Worm (Caenorhabditis elegans) whole organism, L1 larva: ENCODE data around the gene fbxa-113.

Source experiments
- aha-1 ChIP-seq: fragments of 150-350 bp; optimal IDR thresholded peaks from 2 replicates; lab custom pipeline; 2014; ENCODE audit warnings: missing biosample characterization, missing genetic modification characterization
- aly-2 ChIP-seq: fragments of 150-350 bp; optimal IDR thresholded peaks from 2 replicates; lab custom pipeline; 2014; ENCODE audit warnings: missing biosample characterization, missing genetic modification characterization
- ama-1 ChIP-seq: fragments of 150-350 bp; optimal IDR thresholded peaks from 2 replicates; lab custom pipeline; 2014
- ces-1 ChIP-seq: fragments of 150-350 bp; optimal IDR thresholded peaks from 2 replicates; lab custom pipeline; 2014; ENCODE audit warnings: missing biosample characterization, missing genetic modification reagents, missing genetic modification characterization
- dpl-1 ChIP-seq, 3 experiments: fragments of 150-350 bp in 2 of 3; sonication (generic microtip) in 1 of 3; optimal IDR thresholded peaks; 2 replicates each; lab custom pipeline; 2014 to 2017; ENCODE audit warnings: missing biosample characterization in 3 of 3, missing genetic modification characterization in 3 of 3, missing genetic modification reagents in 3 of 3
- dsc-1 ChIP-seq: sonication (generic microtip); optimal IDR thresholded peaks from 2 replicates; lab custom pipeline; 2016; ENCODE audit warnings: mild to moderate bottlenecking, missing genetic modification characterization, missing compliant biosample characterization
- efl-1 ChIP-seq, 4 experiments: fragments of 150-350 bp; optimal IDR thresholded peaks in 3 of 4; peaks in 1 of 4; 1 replicate in 1 of 4; 2 replicates in 3 of 4; lab custom pipeline; 2014; ENCODE audit warnings: missing biosample characterization in 2 of 4, missing genetic modification characterization in 2 of 4, missing genetic modification reagents in 2 of 4
- egl-27 ChIP-seq, 2 experiments: fragments of 150-350 bp in 1 of 2; sonication (generic microtip); optimal IDR thresholded peaks; 3 replicates each; lab custom pipeline; 2017 to 2018; ENCODE audit warnings: missing biosample characterization in 2 of 2, missing genetic modification characterization in 2 of 2, missing genetic modification reagents in 2 of 2
- elt-2 ChIP-seq: sonication (generic microtip); optimal IDR thresholded peaks from 2 replicates; lab custom pipeline; 2016; ENCODE audit warnings: missing genetic modification characterization, mild to moderate bottlenecking, inconsistent platforms, missing compliant biosample characterization, missing genetic modification reagents
- fkh-8 ChIP-seq: sonication (generic microtip); optimal IDR thresholded peaks from 2 replicates; lab custom pipeline; 2016; ENCODE audit warnings: mild to moderate bottlenecking, missing genetic modification characterization, missing compliant biosample characterization
- hlh-4 ChIP-seq: sonication (generic microtip); optimal IDR thresholded peaks from 2 replicates; lab custom pipeline; 2016; ENCODE audit warnings: mild to moderate bottlenecking, missing genetic modification characterization, missing compliant biosample characterization
- hpl-2 ChIP-seq: fragments of 150-350 bp; optimal IDR thresholded peaks from 2 replicates; lab custom pipeline; 2014; ENCODE audit warnings: missing biosample characterization, missing genetic modification reagents, missing genetic modification characterization
- irx-1 ChIP-seq: sonication (generic microtip); optimal IDR thresholded peaks from 2 replicates; lab custom pipeline; 2016; ENCODE audit warnings: missing genetic modification characterization, missing compliant biosample characterization
- lin-35 ChIP-seq, 2 experiments: fragments of 150-350 bp; optimal IDR thresholded peaks; 2 replicates each; lab custom pipeline; 2014; ENCODE audit warnings: missing biosample characterization in 2 of 2, missing genetic modification characterization in 2 of 2, missing genetic modification reagents in 2 of 2
- lin-39 ChIP-seq: fragments of 150-350 bp; optimal IDR thresholded peaks from 2 replicates; lab custom pipeline; 2014; ENCODE audit warnings: missing biosample characterization, missing genetic modification reagents, missing genetic modification characterization
- mef-2 ChIP-seq: fragments of 150-350 bp; optimal IDR thresholded peaks from 2 replicates; lab custom pipeline; 2014; ENCODE audit warnings: missing biosample characterization, missing genetic modification characterization
- nhr-11 ChIP-seq: fragments of 150-350 bp; optimal IDR thresholded peaks from 2 replicates; lab custom pipeline; 2014; ENCODE audit warnings: missing biosample characterization, missing genetic modification characterization
- nhr-237 ChIP-seq: fragments of 150-350 bp; optimal IDR thresholded peaks from 2 replicates; lab custom pipeline; 2014; ENCODE audit warnings: missing biosample characterization, missing genetic modification characterization
- nhr-47 ChIP-seq: sonication (generic microtip); optimal IDR thresholded peaks from 2 replicates; lab custom pipeline; 2016; ENCODE audit warnings: mild to moderate bottlenecking, missing genetic modification characterization, moderate library complexity, missing compliant biosample characterization
- nhr-71 ChIP-seq: sonication (generic microtip); optimal IDR thresholded peaks from 2 replicates; lab custom pipeline; 2016; ENCODE audit warnings: mild to moderate bottlenecking, missing genetic modification characterization, moderate library complexity, missing compliant biosample characterization
- nhr-76 ChIP-seq: sonication (generic microtip); optimal IDR thresholded peaks from 2 replicates; lab custom pipeline; 2017; ENCODE audit warnings: missing biosample characterization, missing genetic modification characterization
- nhr-90 ChIP-seq: sonication (generic microtip); optimal IDR thresholded peaks from 2 replicates; lab custom pipeline; 2016; ENCODE audit warnings: mild to moderate bottlenecking, missing genetic modification characterization, missing compliant biosample characterization; ENCODE audit not compliant: poor library complexity
- pqm-1 ChIP-seq: sonication (generic microtip); optimal IDR thresholded peaks from 3 replicates; lab custom pipeline; 2017; ENCODE audit warnings: missing biosample characterization, missing genetic modification characterization
- skn-1 ChIP-seq: fragments of 150-350 bp; optimal IDR thresholded peaks from 2 replicates; lab custom pipeline; 2014; ENCODE audit warnings: missing biosample characterization, missing genetic modification characterization
- sox-4 ChIP-seq: sonication (generic microtip); optimal IDR thresholded peaks from 2 replicates; lab custom pipeline; 2016; ENCODE audit warnings: missing genetic modification characterization, missing compliant biosample characterization
- sup-37 ChIP-seq: fragments of 200-800 bp; sonication (Bioruptor generic); optimal IDR thresholded peaks from 2 replicates; lab custom pipeline; 2018; ENCODE audit warnings: mild to moderate bottlenecking, missing genetic modification characterization, missing compliant biosample characterization
- tlp-1 ChIP-seq: fragments of 150-350 bp; optimal IDR thresholded peaks from 2 replicates; lab custom pipeline; 2014; ENCODE audit warnings: missing biosample characterization, missing genetic modification characterization
- unc-62 ChIP-seq: fragments of 150-350 bp; optimal IDR thresholded peaks from 2 replicates; lab custom pipeline; 2014; ENCODE audit warnings: missing biosample characterization, missing genetic modification reagents, missing genetic modification characterization
- unc-86 ChIP-seq: sonication (generic microtip); optimal IDR thresholded peaks from 2 replicates; lab custom pipeline; 2016; ENCODE audit warnings: missing genetic modification characterization, missing compliant biosample characterization
- xbp-1 ChIP-seq: sonication (generic microtip); optimal IDR thresholded peaks from 2 replicates; lab custom pipeline; 2016; ENCODE audit warnings: missing genetic modification characterization, missing compliant biosample characterization
- zag-1 ChIP-seq: fragments of 150-350 bp; optimal IDR thresholded peaks from 2 replicates; lab custom pipeline; 2014; ENCODE audit warnings: missing biosample characterization, missing genetic modification characterization
- zip-4 ChIP-seq: fragments of 200-800 bp; sonication (Bioruptor generic); optimal IDR thresholded peaks from 2 replicates; lab custom pipeline; 2018; ENCODE audit warnings: mild to moderate bottlenecking, missing genetic modification characterization, moderate library complexity, missing compliant biosample characterization

Gene fbxa-113

ce11 chrV:20203085-20203484, at the start of gene fbxa-113:
fbxa-113 (plus strand) TSS chrV:20203385.
- TF ChIP-seq lin-35 (GFP tag; optimal IDR thresholded peaks at IDR 0.05; lab: Kevin White, UChicago) (no peak), zag-1 (tag; lab: Kevin White, UChicago) (no peak), nhr-237 (tag; lab: Kevin White, UChicago) (no peak), tlp-1 (no peak), egl-27 (tag; optimal IDR thresholded peaks at IDR 0.05; lab: Kevin White, UChicago) (no peak), mef-2 (tag; lab: Kevin White, UChicago) (no peak), nhr-11 (tag; lab: Kevin White, UChicago) (no peak), nhr-47 (no peak), hlh-4 (tag; lab: Kevin White, UChicago) (no peak)

DNA sequence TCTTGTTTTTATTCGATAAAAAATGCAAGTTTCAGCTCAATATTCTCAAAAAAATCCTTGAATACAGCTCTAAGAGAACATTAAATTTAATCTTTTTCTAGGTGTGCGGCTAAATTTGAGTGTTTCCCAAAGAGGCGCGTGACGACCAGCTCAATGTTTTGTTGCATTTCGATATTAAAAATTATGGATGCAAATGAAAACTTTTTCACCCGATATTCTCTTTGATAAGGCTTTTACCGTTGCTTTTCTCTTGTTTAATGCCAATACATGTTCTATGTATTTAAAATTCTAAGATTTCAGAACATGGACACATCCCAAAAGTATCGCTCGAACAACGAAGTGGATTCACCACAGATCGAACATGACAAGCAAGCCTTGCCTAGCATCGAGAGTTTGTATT, 45.0 kb upstream of the fbxa-113 start, which contains the start of gene F19B2.6:
Gene F19B2.6 (plus strand): TSS at position 301 of the 400 bp plus-strand sequence.
- TF ChIP-seq nhr-11 (tag; lab: Kevin White, UChicago), result no peak
- TF ChIP-seq irx-1 (tag; lab: Kevin White, UChicago), result no peak
- TF ChIP-seq pqm-1 (tag; lab: Kevin White, UChicago), result no peak
- TF ChIP-seq fkh-8 (tag; lab: Kevin White, UChicago), result no peak
- no peak for TF ChIP-seq zip-4 (GFP tag; lab: Kevin White, UChicago)
- TF ChIP-seq nhr-237 (tag; lab: Kevin White, UChicago), result no peak
- no peak for TF ChIP-seq unc-86

- TF ChIP-seq aly-2 (tag; lab: Kevin White, UChicago) (no peak), unc-62 (no peak), dpl-1 (GFP tag; optimal IDR thresholded peaks at IDR 0.05; lab: Kevin White, UChicago) (no peak), sup-37 (GFP tag; lab: Kevin White, UChicago) (no peak), ces-1 (GFP tag; lab: Kevin White, UChicago) (no peak), aha-1 (tag; lab: Kevin White, UChicago) (no peak)
- TF ChIP-seq, all 84 proteins: peak for 0
Observed at ce11 chrV:20161781-20162289, 41.4 kb upstream of the fbxa-113 start.

DNA sequence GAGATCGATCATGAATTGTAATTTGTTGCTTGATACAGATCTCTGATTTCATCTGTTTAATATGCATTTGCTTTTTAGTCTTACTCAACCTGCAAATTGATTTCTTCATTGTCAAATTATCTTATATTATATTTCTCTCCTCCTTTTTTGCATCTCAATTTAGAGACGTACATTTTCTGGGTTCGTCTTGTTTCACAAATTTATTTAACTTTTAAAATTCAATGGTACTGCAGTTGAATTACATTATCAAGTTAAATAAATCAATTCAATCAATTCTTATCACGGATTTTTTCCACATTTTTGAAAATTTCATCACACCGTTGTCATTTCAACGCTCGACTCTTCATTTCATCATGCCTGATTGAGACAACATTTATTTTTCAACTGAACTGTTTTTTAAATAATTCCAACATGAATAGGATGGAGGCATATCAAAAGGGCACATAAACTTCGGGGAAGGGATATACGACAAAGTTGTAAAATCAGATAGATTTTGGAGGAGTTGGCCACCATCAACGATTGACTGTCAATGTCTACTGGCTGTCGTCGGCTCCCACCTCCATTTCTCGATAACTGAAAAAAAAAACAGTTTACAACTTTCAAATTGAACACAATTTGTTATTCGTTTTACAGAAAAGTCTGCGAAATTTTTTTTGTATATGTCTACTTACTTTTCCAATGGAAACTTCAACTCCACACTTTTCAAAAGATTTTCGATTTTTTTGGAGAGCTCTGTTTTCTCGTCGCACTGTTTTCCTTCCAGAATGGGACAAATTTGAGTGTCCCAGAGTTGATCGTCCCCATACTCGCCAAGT, 40.7 kb upstream of the fbxa-113 start:
- TF ChIP-seq efl-1 (optimal IDR thresholded peaks at IDR 0.05; lab: Kevin White, UChicago) (no peak), efl-1 (GFP tag; optimal IDR thresholded peaks at IDR 0.05 in 1 of 2; lab: Kevin White, UChicago) (peak in 1 of 2 experiments; percentile 59), nhr-71 (peak; percentile 9), lin-35 (GFP tag; optimal IDR thresholded peaks at IDR 0.05; lab: Kevin White, UChicago) (peak in 1 of 2 experiments; percentile 60), unc-86 (no peak), hpl-2 (peak; percentile 51), irx-1 (tag; lab: Kevin White, UChicago) (no peak), nhr-90 (tag; lab: Kevin White, UChicago) (no peak), ama-1 (peak; percentile 63), elt-2 (peak; percentile 73)

DNA sequence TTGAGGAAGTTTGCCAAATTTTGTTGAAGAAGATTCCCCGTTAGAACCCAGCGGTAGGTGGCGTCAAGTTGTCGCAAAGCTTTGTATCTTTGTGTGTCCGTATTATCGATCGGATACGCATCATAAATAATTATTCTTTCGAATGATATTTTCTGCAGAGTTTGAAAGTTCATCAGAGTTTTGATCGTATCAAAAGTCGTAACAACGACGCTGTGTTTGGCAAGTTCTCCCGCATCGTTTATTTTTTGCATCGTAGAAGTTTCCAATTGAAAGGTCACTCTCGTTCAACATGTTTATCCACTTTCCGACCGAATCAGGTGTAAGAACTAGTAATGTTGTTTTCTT, 40.1 kb upstream of the fbxa-113 start:
- TF ChIP-seq unc-62 (no peak), nhr-11 (tag; lab: Kevin White, UChicago) (no peak), lin-39 (no peak), nhr-76 (no peak), xbp-1 (tag; lab: Kevin White, UChicago) (no peak), dsc-1 (no peak), skn-1 (tag; lab: Kevin White, UChicago) (no peak), nhr-71 (no peak), sox-4 (tag; lab: Kevin White, UChicago) (no peak)
